Fruit fly (Drosophila melanogaster) whole organism, embryonic: ENCODE results near the gene CG13667.

Source experiments
- Abd-B ChIP-seq: fragments of 200-800 bp; sonication (Bioruptor generic); optimal IDR thresholded peaks from 2 replicates; lab custom pipeline; 2018; ENCODE audit warnings: missing biosample characterization, mild to moderate bottlenecking, missing genetic modification characterization, moderate library complexity
- Aef1 ChIP-seq: fragments of 200-800 bp; sonication (Bioruptor generic); IDR thresholded peaks from 3 replicates; pipeline ENCODE4 v1.3.6; 2022; ENCODE audit warnings: missing biosample characterization, missing genetic modification characterization
- BtbVII ChIP-seq: fragments of 200-800 bp; sonication (Bioruptor generic); optimal IDR thresholded peaks from 3 replicates; lab custom pipeline; 2017; ENCODE audit warnings: missing biosample characterization, mild to moderate bottlenecking, missing genetic modification characterization
- CG10959 ChIP-seq: fragments of 200-800 bp; sonication (Bioruptor generic); IDR thresholded peaks from 2 replicates; pipeline ENCODE4 v1.3.6; 2022; ENCODE audit warnings: missing biosample characterization, missing genetic modification characterization
- CG12219 ChIP-seq: fragments of 200-800 bp; sonication (Bioruptor generic); optimal IDR thresholded peaks from 3 replicates; lab custom pipeline; 2018; ENCODE audit warnings: missing biosample characterization, mild to moderate bottlenecking, missing genetic modification characterization
- CG12299 ChIP-seq: fragments of 200-800 bp; sonication (Bioruptor generic); optimal IDR thresholded peaks from 2 replicates; lab custom pipeline; 2018; ENCODE audit warnings: missing biosample characterization, mild to moderate bottlenecking, missing genetic modification characterization
- CG13287 ChIP-seq: fragments of 200-800 bp; sonication (Bioruptor generic); IDR thresholded peaks from 2 replicates; pipeline ENCODE4 v1.3.6; 2022; ENCODE audit warnings: missing biosample characterization, missing genetic modification characterization; ENCODE audit not compliant: partially characterized antibody
- CG14050 ChIP-seq: fragments of 200-800 bp; sonication (Bioruptor generic); IDR thresholded peaks from 3 replicates; pipeline ENCODE4 v1.3.6; 2022; ENCODE audit warnings: missing biosample characterization, missing genetic modification characterization
- CG15073 ChIP-seq: fragments of 200-800 bp; sonication (Bioruptor generic); optimal IDR thresholded peaks from 2 replicates; lab custom pipeline; 2016; ENCODE audit warnings: missing biosample characterization, missing genetic modification characterization
- CG18476 ChIP-seq: fragments of 200-800 bp; sonication (Bioruptor generic); optimal IDR thresholded peaks from 2 replicates; lab custom pipeline; 2016; ENCODE audit warnings: missing biosample characterization, mild to moderate bottlenecking, missing genetic modification characterization
- CG2202 ChIP-seq: fragments of 200-800 bp; sonication (Bioruptor generic); optimal IDR thresholded peaks from 2 replicates; lab custom pipeline; 2018; ENCODE audit warnings: missing biosample characterization, mild to moderate bottlenecking, missing genetic modification characterization
- CG2678 ChIP-seq: fragments of 200-800 bp; sonication (Bioruptor generic); optimal IDR thresholded peaks from 3 replicates; lab custom pipeline; 2019; ENCODE audit warnings: missing biosample characterization, mild to moderate bottlenecking, missing genetic modification characterization, moderate library complexity
- CG2875 ChIP-seq: fragments of 200-800 bp; sonication (Bioruptor generic); optimal IDR thresholded peaks from 2 replicates; lab custom pipeline; 2017; ENCODE audit warnings: missing biosample characterization, mild to moderate bottlenecking, missing genetic modification characterization, missing genetic modification reagents
- CG32532 ChIP-seq: fragments of 200-800 bp; sonication (Bioruptor generic); IDR thresholded peaks from 2 replicates; pipeline ENCODE4 v1.3.6; 2022; ENCODE audit warnings: missing biosample characterization, missing genetic modification characterization
- CG3281 ChIP-seq: fragments of 200-800 bp; sonication (Bioruptor generic); optimal IDR thresholded peaks from 3 replicates; lab custom pipeline; 2017; ENCODE audit warnings: missing biosample characterization, mild to moderate bottlenecking, missing genetic modification characterization
- CG34376 ChIP-seq: fragments of 200-800 bp; sonication (Bioruptor generic); optimal IDR thresholded peaks from 2 replicates; lab custom pipeline; 2018; ENCODE audit warnings: missing biosample characterization, mild to moderate bottlenecking, missing genetic modification characterization
- CG3995 ChIP-seq: fragments of 200-800 bp; sonication (Bioruptor generic); optimal IDR thresholded peaks from 3 replicates; lab custom pipeline; 2016; ENCODE audit warnings: missing biosample characterization, missing genetic modification characterization
- CG8089 ChIP-seq: fragments of 200-800 bp; sonication (Bioruptor generic); optimal IDR thresholded peaks from 3 replicates; lab custom pipeline; 2016; ENCODE audit warnings: missing biosample characterization, missing genetic modification characterization
- CG9437 ChIP-seq: fragments of 200-800 bp; sonication (Bioruptor generic); optimal IDR thresholded peaks from 2 replicates; lab custom pipeline; 2018; ENCODE audit warnings: missing biosample characterization, mild to moderate bottlenecking, missing genetic modification characterization
- CG9932 ChIP-seq: fragments of 200-800 bp; sonication (Bioruptor generic); IDR thresholded peaks from 2 replicates; pipeline ENCODE4 v1.3.6; 2022; ENCODE audit warnings: missing biosample characterization, missing genetic modification characterization
- CHES-1-like ChIP-seq: fragments of 200-800 bp; sonication (Bioruptor generic); optimal IDR thresholded peaks from 2 replicates; lab custom pipeline; 2016; ENCODE audit warnings: missing biosample characterization, missing genetic modification characterization
- Deaf1 ChIP-seq: fragments of 200-800 bp; optimal IDR thresholded peaks from 3 replicates; lab custom pipeline; 2019; ENCODE audit warnings: missing biosample characterization, mild to moderate bottlenecking, missing genetic modification characterization, moderate library complexity
- Fer3 ChIP-seq: fragments of 200-800 bp; sonication (Bioruptor generic); optimal IDR thresholded peaks from 2 replicates; lab custom pipeline; 2018; ENCODE audit warnings: missing biosample characterization, mild to moderate bottlenecking, missing genetic modification characterization, moderate library complexity
- HHEX ChIP-seq: fragments of 200-800 bp; sonication (Bioruptor generic); optimal IDR thresholded peaks from 3 replicates; lab custom pipeline; 2017; ENCODE audit warnings: missing biosample characterization, mild to moderate bottlenecking, missing genetic modification characterization, missing genetic modification reagents
- Hey ChIP-seq: fragments of 200-800 bp; sonication (Bioruptor generic); optimal IDR thresholded peaks from 3 replicates; lab custom pipeline; 2018; ENCODE audit warnings: missing biosample characterization, mild to moderate bottlenecking, missing genetic modification characterization
- Hr51 ChIP-seq, 2 experiments: fragments of 200-800 bp; sonication (Bioruptor generic); optimal IDR thresholded peaks; 2 replicates in 1 of 2; 3 replicates in 1 of 2; lab custom pipeline; 2016 to 2018; ENCODE audit warnings: missing biosample characterization in 2 of 2, missing genetic modification characterization in 2 of 2, mild to moderate bottlenecking in 1 of 2, moderate library complexity in 1 of 2
- Jarid2 ChIP-seq: fragments of 200-800 bp; sonication (Bioruptor generic); optimal IDR thresholded peaks from 3 replicates; lab custom pipeline; 2017; ENCODE audit warnings: mild to moderate bottlenecking, missing biosample characterization, missing genetic modification reagents, missing genetic modification characterization
- Max ChIP-seq: fragments of 200-800 bp; sonication (Bioruptor generic); optimal IDR thresholded peaks from 2 replicates; lab custom pipeline; 2016; ENCODE audit warnings: missing biosample characterization, mild to moderate bottlenecking, missing genetic modification characterization
- Meics ChIP-seq: fragments of 200-800 bp; sonication (Bioruptor generic); optimal IDR thresholded peaks from 2 replicates; lab custom pipeline; 2017; ENCODE audit warnings: missing biosample characterization, mild to moderate bottlenecking, missing genetic modification characterization
- NFAT ChIP-seq: fragments of 200-800 bp; sonication (Bioruptor generic); IDR thresholded peaks from 2 replicates; pipeline ENCODE4 v1.3.6; 2022; ENCODE audit warnings: missing biosample characterization, missing genetic modification characterization
- Nf-YA ChIP-seq: fragments of 200-800 bp; sonication (Bioruptor generic); IDR thresholded peaks from 2 replicates; pipeline ENCODE4 v1.3.6; 2022; ENCODE audit warnings: missing biosample characterization, missing genetic modification characterization
- Opbp ChIP-seq: fragments of 200-800 bp; sonication (Bioruptor generic); IDR thresholded peaks from 3 replicates; pipeline ENCODE4 v1.3.6; 2022; ENCODE audit warnings: missing biosample characterization, missing genetic modification characterization; ENCODE audit not compliant: partially characterized antibody
- Pdp1 ChIP-seq, 2 experiments: fragments of 200-800 bp; sonication (Bioruptor generic); optimal IDR thresholded peaks; 3 replicates each; lab custom pipeline; 2016; ENCODE audit warnings: missing biosample characterization in 2 of 2, missing genetic modification characterization in 2 of 2, mild to moderate bottlenecking in 1 of 2, moderate library complexity in 1 of 2
- Xrp1 ChIP-seq: fragments of 200-800 bp; sonication (Bioruptor generic); IDR thresholded peaks from 2 replicates; pipeline ENCODE4 v1.3.6; 2022; ENCODE audit warnings: missing biosample characterization, missing genetic modification characterization
- amos ChIP-seq: fragments of 200-800 bp; sonication (Bioruptor generic); IDR thresholded peaks from 2 replicates; pipeline ENCODE4 v1.3.6; 2022; ENCODE audit warnings: missing biosample characterization, missing genetic modification characterization; ENCODE audit not compliant: partially characterized antibody
- caup ChIP-seq: fragments of 200-800 bp; sonication (Bioruptor generic); optimal IDR thresholded peaks from 3 replicates; lab custom pipeline; 2017; ENCODE audit warnings: missing biosample characterization, mild to moderate bottlenecking, missing genetic modification characterization, moderate library complexity; ENCODE audit not compliant: severe bottlenecking
- chinmo ChIP-seq: fragments of 200-800 bp; sonication (Bioruptor generic); IDR thresholded peaks from 4 replicates; pipeline ENCODE4 v1.3.6; 2022; ENCODE audit warnings: missing biosample characterization, missing genetic modification characterization; ENCODE audit not compliant: partially characterized antibody
- ci ChIP-seq: fragments of 200-800 bp; sonication (Bioruptor generic); IDR thresholded peaks from 3 replicates; pipeline ENCODE4 v1.3.6; 2022; ENCODE audit warnings: missing biosample characterization, missing genetic modification characterization
- crc ChIP-seq: fragments of 200-800 bp; sonication (Bioruptor generic); optimal IDR thresholded peaks from 2 replicates; lab custom pipeline; 2016; ENCODE audit warnings: missing biosample characterization, missing genetic modification characterization
- jing ChIP-seq: fragments of 200-800 bp; sonication (Bioruptor generic); optimal IDR thresholded peaks from 2 replicates; lab custom pipeline; 2018; ENCODE audit warnings: missing biosample characterization, mild to moderate bottlenecking, missing genetic modification characterization
- lab ChIP-seq: fragments of 200-800 bp; sonication (Bioruptor generic); optimal IDR thresholded peaks from 3 replicates; lab custom pipeline; 2017; ENCODE audit warnings: missing biosample characterization, missing genetic modification characterization, mild to moderate bottlenecking, moderate library complexity, missing genetic modification reagents
- lilli ChIP-seq: fragments of 200-800 bp; sonication (Bioruptor generic); optimal IDR thresholded peaks from 3 replicates; lab custom pipeline; 2016; ENCODE audit warnings: missing biosample characterization, missing genetic modification characterization
- nerfin-2 ChIP-seq: fragments of 200-800 bp; sonication (Bioruptor generic); IDR thresholded peaks from 2 replicates; pipeline ENCODE4 v1.3.6; 2022; ENCODE audit warnings: missing biosample characterization, missing genetic modification characterization; ENCODE audit not compliant: partially characterized antibody
- pum ChIP-seq: fragments of 200-800 bp; sonication (Bioruptor generic); optimal IDR thresholded peaks from 2 replicates; lab custom pipeline; 2016; ENCODE audit warnings: missing biosample characterization, missing genetic modification characterization
- pzg ChIP-seq: fragments of 200-800 bp; sonication (Bioruptor generic); optimal IDR thresholded peaks from 3 replicates; lab custom pipeline; 2018; ENCODE audit warnings: missing biosample characterization, mild to moderate bottlenecking, missing genetic modification characterization, moderate library complexity
- tna ChIP-seq: fragments of 200-800 bp; sonication (Bioruptor generic); IDR thresholded peaks from 2 replicates; pipeline ENCODE4 v1.3.6; 2022; ENCODE audit warnings: missing biosample characterization, missing genetic modification characterization; ENCODE audit not compliant: partially characterized antibody
- toy ChIP-seq: fragments of 200-800 bp; sonication (Bioruptor generic); IDR thresholded peaks from 2 replicates; pipeline ENCODE4 v1.3.6; 2022; ENCODE audit warnings: missing biosample characterization, missing genetic modification characterization
- zf30C ChIP-seq: fragments of 200-800 bp; sonication (Bioruptor generic); optimal IDR thresholded peaks from 3 replicates; lab custom pipeline; 2018; ENCODE audit warnings: missing biosample characterization, mild to moderate bottlenecking, missing genetic modification characterization

Gene CG13667

dm6 chr3L:8360643-8361110 lies 44.6 kb upstream of the CG13667 start, which contains the start of gene Idh:
TSS of gene Idh (minus strand) at chr3L:8360906.
- TF ChIP-seq CG10959 (GFP tag; lab: Robert Waterston, UW) = no peak
- TF ChIP-seq CG2678 (tag; lab: Kevin White, UChicago) = peak; percentile 41
- TF ChIP-seq toy (GFP tag; lab: Robert Waterston, UW) = no peak
- peak; percentile 42 for TF ChIP-seq CG3281
- peak; percentile 42 for TF ChIP-seq Hey
- TF ChIP-seq NFAT (GFP tag; lab: Robert Waterston, UW) = 0 out of 2 replicates have a peak, but pooled peaks have one; percentile 32
- peak; percentile 1 for TF ChIP-seq CHES-1-like
- no peak for TF ChIP-seq CG2875 (GFP tag; lab: Kevin White, UChicago)
- TF ChIP-seq Pdp1 (GFP tag; optimal IDR thresholded peaks at IDR 0.05; lab: Kevin White, UChicago) = peak in 1 of 2 experiments; percentile 100
- no peak for TF ChIP-seq CG32532
- TF ChIP-seq CG9437 = no peak
- peak; percentile 5 for TF ChIP-seq CG12299 (tag; lab: Kevin White, UChicago)
- no peak for TF ChIP-seq Max (GFP tag; lab: Kevin White, UChicago)
- TF ChIP-seq BtbVII (GFP tag; lab: Kevin White, UChicago) = peak; percentile 2
- peak; percentile 38; the same call in 1 of the 2 replicates for TF ChIP-seq nerfin-2
- no peak for TF ChIP-seq CG8089
- TF ChIP-seq CG9932 (GFP tag; lab: Robert Waterston, UW) = peak; percentile 34
- TF ChIP-seq chinmo (GFP tag; lab: Robert Waterston, UW) = peak; percentile 80; the same call in 2 of the 4 replicates
- TF ChIP-seq pzg (GFP tag; lab: Kevin White, UChicago) = peak; percentile 65
- TF ChIP-seq Opbp (GFP tag; lab: Robert Waterston, UW) = 0 out of 3 replicates have a peak, but pooled peaks have one; percentile 29
- TF ChIP-seq CG12219 = no peak
- peak; percentile 38 for TF ChIP-seq Deaf1
- TF ChIP-seq Aef1 (GFP tag; lab: Robert Waterston, UW) = 0 out of 3 replicates have a peak, but pooled peaks have one; percentile 15
- no peak for TF ChIP-seq zf30C (GFP tag; lab: Kevin White, UChicago)
- TF ChIP-seq Nf-YA (GFP tag; lab: Robert Waterston, UW) = no peak
- peak; percentile 59; the same call in 1 of the 2 replicates for TF ChIP-seq amos
- no peak for TF ChIP-seq CG2202 (tag; lab: Kevin White, UChicago)
- TF ChIP-seq CG18476 = no peak
- peak; percentile 13 for TF ChIP-seq Abd-B (GFP tag; lab: Kevin White, UChicago)
- TF ChIP-seq CG13287 (GFP tag; lab: Robert Waterston, UW) = peak; percentile 74
- no peak for TF ChIP-seq CG14050
- TF ChIP-seq lilli (GFP tag; lab: Kevin White, UChicago) = peak; percentile 2
- no peak for TF ChIP-seq CG3995
- peak; percentile 38 for TF ChIP-seq Fer3
- TF ChIP-seq pum (GFP tag; lab: Kevin White, UChicago) = no peak
- TF ChIP-seq tna (GFP tag; lab: Robert Waterston, UW) = 0 out of 2 replicates have a peak, but pooled peaks have one; percentile 45
- no peak for TF ChIP-seq jing
- peak in 1 of 2 experiments; percentile 29 for TF ChIP-seq Hr51 (GFP tag; optimal IDR thresholded peaks at IDR 0.05; lab: Kevin White, UChicago)
- TF ChIP-seq ci (GFP tag; lab: Robert Waterston, UW) = peak; percentile 58; the same call in 2 of the 3 replicates
- TF ChIP-seq HHEX (GFP tag; lab: Kevin White, UChicago) = peak; percentile 12
- no peak for TF ChIP-seq crc
- peak; percentile 88 for TF ChIP-seq Jarid2 (GFP tag; lab: Kevin White, UChicago)
- no peak for TF ChIP-seq Xrp1 (GFP tag; lab: Robert Waterston, UW)
- TF ChIP-seq lab (GFP tag; lab: Kevin White, UChicago) = peak; percentile 57
- peak; percentile 35 for TF ChIP-seq caup
- TF ChIP-seq CG34376 (GFP tag; lab: Kevin White, UChicago) = peak; percentile 96
- TF ChIP-seq CG15073 (GFP tag; lab: Kevin White, UChicago) = no peak
- TF ChIP-seq Meics = peak; percentile 17
